Worm (Caenorhabditis elegans) whole organism, late embryonic: ENCODE measurements around the gene egrh-1.

Experiments
- C38D4.7 ChIP-seq: fragments of 200-800 bp; sonication (Bioruptor generic); optimal IDR thresholded peaks from 2 replicates; lab custom pipeline; 2018; ENCODE audit warnings: mild to moderate bottlenecking, missing genetic modification characterization, moderate library complexity, missing compliant biosample characterization
- K02D7.2 ChIP-seq: sonication (generic microtip); optimal IDR thresholded peaks from 2 replicates; lab custom pipeline; 2017; ENCODE audit warnings: mild to moderate bottlenecking, missing genetic modification characterization, missing compliant biosample characterization
- Y22D7AL.16 ChIP-seq: sonication (generic microtip); optimal IDR thresholded peaks from 2 replicates; lab custom pipeline; 2016; ENCODE audit warnings: missing genetic modification characterization, missing compliant biosample characterization
- ama-1 ChIP-seq: fragments of 150-350 bp; optimal IDR thresholded peaks from 2 replicates; lab custom pipeline; 2014
- ceh-18 ChIP-seq: sonication (generic microtip); optimal IDR thresholded peaks from 2 replicates; lab custom pipeline; 2016; ENCODE audit warnings: missing genetic modification characterization, missing compliant biosample characterization
- ceh-19 ChIP-seq: fragments of 200-800 bp; sonication (Bioruptor generic); optimal IDR thresholded peaks from 2 replicates; lab custom pipeline; 2018; ENCODE audit warnings: mild to moderate bottlenecking, missing genetic modification characterization, missing compliant biosample characterization
- ceh-22 ChIP-seq: sonication (generic microtip); optimal IDR thresholded peaks from 2 replicates; lab custom pipeline; 2017; ENCODE audit warnings: missing biosample characterization, missing genetic modification characterization
- ceh-30 ChIP-seq: fragments of 150-350 bp; optimal IDR thresholded peaks from 2 replicates; lab custom pipeline; 2014; ENCODE audit warnings: missing biosample characterization, missing genetic modification characterization
- ceh-34 ChIP-seq: sonication (generic microtip); optimal IDR thresholded peaks from 2 replicates; lab custom pipeline; 2016; ENCODE audit warnings: mild to moderate bottlenecking, missing genetic modification characterization, missing compliant biosample characterization
- ceh-48 ChIP-seq: sonication (generic microtip); optimal IDR thresholded peaks from 2 replicates; lab custom pipeline; 2016; ENCODE audit warnings: missing genetic modification characterization, inconsistent platforms, missing compliant biosample characterization
- ceh-9 ChIP-seq: sonication (generic microtip); optimal IDR thresholded peaks from 2 replicates; lab custom pipeline; 2016; ENCODE audit warnings: mild to moderate bottlenecking, missing genetic modification characterization, inconsistent platforms, missing compliant biosample characterization
- dmd-4 ChIP-seq: sonication (generic microtip); optimal IDR thresholded peaks from 2 replicates; lab custom pipeline; 2016; ENCODE audit warnings: borderline replicate concordance, missing genetic modification characterization, missing compliant biosample characterization
- elt-2 ChIP-seq: sonication (generic microtip); optimal IDR thresholded peaks from 2 replicates; lab custom pipeline; 2016; ENCODE audit warnings: missing genetic modification reagents, missing genetic modification characterization, missing compliant biosample characterization
- elt-4 ChIP-seq: sonication (generic microtip); optimal IDR thresholded peaks from 2 replicates; lab custom pipeline; 2016; ENCODE audit warnings: missing genetic modification characterization, missing compliant biosample characterization
- fkh-10 ChIP-seq: fragments of 150-350 bp; optimal IDR thresholded peaks from 2 replicates; lab custom pipeline; 2014; ENCODE audit warnings: missing biosample characterization, missing genetic modification reagents, missing genetic modification characterization
- fkh-6 ChIP-seq: sonication (generic microtip); optimal IDR thresholded peaks from 2 replicates; lab custom pipeline; 2016; ENCODE audit warnings: missing genetic modification characterization, missing compliant biosample characterization
- hlh-13 ChIP-seq: fragments of 200-800 bp; sonication (Bioruptor generic); optimal IDR thresholded peaks from 2 replicates; lab custom pipeline; 2018; ENCODE audit warnings: mild to moderate bottlenecking, missing genetic modification characterization, missing compliant biosample characterization
- hlh-15 ChIP-seq: sonication (generic microtip); optimal IDR thresholded peaks from 2 replicates; lab custom pipeline; 2016; ENCODE audit warnings: missing genetic modification characterization, missing compliant biosample characterization
- lim-6 ChIP-seq: sonication (generic microtip); optimal IDR thresholded peaks from 2 replicates; lab custom pipeline; 2016; ENCODE audit warnings: missing genetic modification characterization, missing compliant biosample characterization
- mec-3 ChIP-seq: sonication (generic microtip); optimal IDR thresholded peaks from 2 replicates; lab custom pipeline; 2016; ENCODE audit warnings: borderline replicate concordance, missing genetic modification characterization, missing compliant biosample characterization
- nfya-1 ChIP-seq: sonication (generic microtip); optimal IDR thresholded peaks from 2 replicates; lab custom pipeline; 2017; ENCODE audit warnings: missing genetic modification characterization, mild to moderate bottlenecking, missing compliant biosample characterization, antibody characterized with exemption, moderate library complexity
- nhr-11 ChIP-seq: fragments of 150-350 bp; optimal IDR thresholded peaks from 2 replicates; lab custom pipeline; 2014; ENCODE audit warnings: missing biosample characterization, missing genetic modification characterization
- nhr-232 ChIP-seq: sonication (generic microtip); optimal IDR thresholded peaks from 2 replicates; lab custom pipeline; 2016; ENCODE audit warnings: missing genetic modification characterization, missing compliant biosample characterization
- pat-9 ChIP-seq: fragments of 200-800 bp; sonication (Bioruptor generic); optimal IDR thresholded peaks from 2 replicates; lab custom pipeline; 2018; ENCODE audit warnings: mild to moderate bottlenecking, missing genetic modification characterization, moderate library complexity, missing compliant biosample characterization
- pax-1 ChIP-seq: fragments of 150-350 bp; optimal IDR thresholded peaks from 2 replicates; lab custom pipeline; 2014; ENCODE audit warnings: missing biosample characterization, missing genetic modification characterization
- pha-2 ChIP-seq: sonication (generic microtip); optimal IDR thresholded peaks from 2 replicates; lab custom pipeline; 2017; ENCODE audit warnings: mild to moderate bottlenecking, missing genetic modification characterization, missing compliant biosample characterization
- pqm-1 ChIP-seq: sonication (generic microtip); optimal IDR thresholded peaks from 2 replicates; lab custom pipeline; 2016; ENCODE audit warnings: missing genetic modification characterization, missing compliant biosample characterization
- pros-1 ChIP-seq: fragments of 150-350 bp; optimal IDR thresholded peaks from 2 replicates; lab custom pipeline; 2014; ENCODE audit warnings: missing biosample characterization, missing genetic modification reagents, missing genetic modification characterization
- rnt-1 ChIP-seq: sonication (generic microtip); optimal IDR thresholded peaks from 2 replicates; lab custom pipeline; 2016; ENCODE audit warnings: missing genetic modification characterization, missing compliant biosample characterization
- tbx-2 ChIP-seq: sonication (generic microtip); optimal IDR thresholded peaks from 2 replicates; lab custom pipeline; 2016; ENCODE audit warnings: missing genetic modification characterization, missing compliant biosample characterization
- ttx-3 ChIP-seq: sonication (generic microtip); optimal IDR thresholded peaks from 2 replicates; lab custom pipeline; 2016; ENCODE audit warnings: missing genetic modification reagents, missing genetic modification characterization, missing compliant biosample characterization
- unc-3 ChIP-seq, 2 experiments: fragments of 200-800 bp in 1 of 2; sonication (Bioruptor generic) in 1 of 2; sonication (generic microtip) in 1 of 2; conservative IDR thresholded peaks in 1 of 2; optimal IDR thresholded peaks in 1 of 2; 2 replicates each; pipeline versions ENCODE4 v1.3.6 to Lab custom; 2016 to 2022; ENCODE audit warnings: missing compliant biosample characterization in 2 of 2, missing genetic modification characterization in 2 of 2, missing genetic modification reagents in 1 of 2

Gene egrh-1

DNA sequence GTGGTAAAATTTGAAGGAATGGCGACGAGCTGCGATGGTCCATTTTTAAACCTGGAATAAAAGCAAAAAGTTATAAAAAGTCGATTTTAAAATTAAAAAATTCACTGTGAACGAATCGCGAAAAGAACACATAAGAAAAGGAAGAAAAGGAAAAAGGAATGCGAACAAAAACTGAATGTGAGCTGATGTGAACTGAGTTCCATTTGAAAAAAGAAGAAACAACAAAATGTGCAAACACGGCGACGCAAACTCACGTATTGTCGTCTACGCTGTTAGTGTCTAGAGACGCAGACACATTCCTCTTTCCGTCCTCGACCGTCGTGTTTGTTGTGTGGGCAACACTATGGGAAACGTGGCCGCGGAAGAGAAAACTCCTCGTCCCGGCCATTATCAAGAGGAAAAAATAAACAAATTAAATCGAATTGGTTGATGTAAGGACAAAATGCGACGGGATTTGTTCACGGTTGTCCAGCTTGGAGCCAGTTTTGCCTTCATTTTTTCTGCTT, 8.0 kb downstream of the egrh-1 start, which contains the start of the genes C27C12.1 and C27C12.4 (continued):
- TF ChIP-seq hlh-13 (GFP tag; lab: Kevin White, UChicago) (no peak), C38D4.7 (GFP tag; lab: Kevin White, UChicago) (no peak), fkh-10 (GFP tag; lab: Kevin White, UChicago) (no peak), ceh-9 (tag; lab: Kevin White, UChicago) (no peak), ceh-34 (tag; lab: Kevin White, UChicago) (peak; percentile 44), nhr-232 (tag; lab: Kevin White, UChicago) (no peak), ceh-18 (peak; percentile 50), tbx-2 (tag; lab: Kevin White, UChicago) (peak; percentile 88), pat-9 (tag; lab: Kevin White, UChicago) (no peak), rnt-1 (tag; lab: Kevin White, UChicago) (peak; percentile 56), nfya-1 (peak; percentile 66), ceh-48 (tag; lab: Kevin White, UChicago) (no peak), ceh-30 (peak; percentile 33), ttx-3 (no peak), unc-3 (GFP tag; conservative IDR thresholded peaks at IDR 0.05; lab: Robert Waterston, UW) (no peak), unc-3 (tag; optimal IDR thresholded peaks at IDR 0.05; lab: Kevin White, UChicago) (no peak)

DNA sequence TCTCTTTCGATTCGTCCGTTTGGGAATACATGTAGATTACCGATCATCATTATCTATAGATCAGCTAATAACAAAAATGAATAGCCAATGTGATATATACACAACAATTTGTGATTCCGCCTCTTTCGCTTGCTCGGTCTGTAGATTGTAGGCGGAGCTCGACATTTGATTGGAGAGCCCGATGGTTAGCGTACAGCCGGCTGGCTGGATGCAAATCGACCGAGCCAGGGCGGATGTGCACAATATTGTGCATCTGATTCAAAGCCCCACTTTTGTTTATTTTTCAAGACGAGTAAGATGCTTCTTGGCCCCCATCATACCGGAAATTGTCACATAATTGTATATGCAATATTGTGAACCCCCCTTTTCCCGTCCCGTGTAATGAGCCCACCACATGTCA, 16.0 kb downstream of the egrh-1 start, which contains the start of gene dmd-4:
dmd-4 (minus strand) TSS at position 101 of the 400 bp plus-strand sequence.
- TF ChIP-seq dmd-4 (tag; lab: Kevin White, UChicago) (peak; percentile 82), pha-2 (no peak)
- TF ChIP-seq, all 69 proteins: peak for 1

DNA sequence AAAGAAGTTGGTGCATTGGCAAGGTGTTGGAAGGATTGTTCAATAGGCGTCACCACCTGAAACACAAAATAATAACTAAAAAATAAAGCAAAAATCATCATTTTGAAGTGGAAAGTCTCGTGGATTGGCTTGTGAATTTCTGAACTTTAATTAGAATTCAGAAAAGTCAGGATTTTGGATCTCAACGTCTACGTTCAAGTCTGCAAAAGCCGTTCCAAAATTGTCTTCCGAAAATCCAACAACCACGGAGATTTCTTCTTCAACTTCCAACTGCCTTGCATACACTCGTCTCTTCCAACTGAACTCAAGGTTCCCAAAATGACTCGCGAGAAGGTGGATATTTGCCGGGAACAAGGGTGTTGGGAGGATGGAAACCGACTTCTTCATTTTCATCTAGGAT, 20.0 kb downstream of the egrh-1 start, which contains the start of gene C27C12.3:
C27C12.3 (minus strand) TSS at position 101 of the 400 bp plus-strand sequence.
- no peak for TF ChIP-seq rnt-1 (tag; lab: Kevin White, UChicago)
- TF ChIP-seq ama-1 (lab: Kevin White, UChicago): no peak
- no peak for TF ChIP-seq elt-4
- no peak for TF ChIP-seq nhr-232 (tag; lab: Kevin White, UChicago)
- no peak for TF ChIP-seq dmd-4 (tag; lab: Kevin White, UChicago)
- no peak for TF ChIP-seq ceh-19
- TF ChIP-seq K02D7.2: no peak
- TF ChIP-seq pros-1 (tag; lab: Kevin White, UChicago): no peak
- TF ChIP-seq fkh-6 (tag; lab: Kevin White, UChicago): no peak
- TF ChIP-seq pqm-1: no peak
- TF ChIP-seq Y22D7AL.16 (tag; lab: Kevin White, UChicago): no peak
- no peak for TF ChIP-seq pax-1 (tag; lab: Kevin White, UChicago)

DNA sequence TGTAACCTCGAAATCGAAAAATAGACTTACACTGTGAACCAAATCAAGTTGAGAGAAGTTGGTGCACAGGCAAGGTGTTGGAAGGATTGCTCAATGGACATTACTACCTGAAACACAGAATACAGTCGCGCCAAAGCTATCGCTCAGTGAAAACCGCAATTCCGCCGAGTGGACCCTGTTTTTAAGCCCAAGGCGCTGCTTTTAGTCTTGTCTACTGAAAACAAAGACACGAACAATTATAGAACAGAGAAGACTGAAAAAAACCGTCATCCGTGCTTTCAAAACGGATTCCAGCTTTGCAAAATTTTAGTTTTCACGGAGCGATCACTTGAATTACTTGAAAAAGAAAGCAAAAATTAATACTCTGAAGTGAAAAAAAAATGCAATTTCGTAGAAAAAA, 22.5 kb downstream of the egrh-1 start, which contains the start of gene F31F6.1:
F31F6.1 (minus strand) TSS at position 101 of the 400 bp plus-strand sequence.
- TF ChIP-seq K02D7.2 (no peak), rnt-1 (tag; lab: Kevin White, UChicago) (no peak), dmd-4 (tag; lab: Kevin White, UChicago) (peak; percentile 54), elt-2 (tag; lab: Kevin White, UChicago) (no peak), ceh-22 (tag; lab: Kevin White, UChicago) (no peak), mec-3 (tag; lab: Kevin White, UChicago) (no peak), nhr-11 (tag; lab: Kevin White, UChicago) (no peak)

DNA sequence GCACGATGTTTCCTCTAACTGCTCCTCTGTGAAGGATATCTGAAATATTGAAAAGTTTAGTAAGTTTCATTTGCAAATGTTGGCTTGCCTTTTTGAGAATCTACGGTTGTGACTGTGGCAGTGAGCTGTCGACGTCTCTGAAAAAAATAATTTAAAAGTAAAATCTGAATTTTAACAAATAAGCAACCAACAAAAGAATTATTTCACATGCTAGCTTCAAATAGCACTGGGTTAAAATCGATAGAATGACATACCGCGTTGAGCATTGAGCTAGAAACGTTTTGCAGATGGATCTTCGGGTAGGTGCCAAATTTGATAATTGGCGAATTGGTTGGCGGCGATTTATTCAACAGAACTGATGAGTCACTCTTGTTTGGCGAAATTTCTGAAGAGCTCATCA, 26.0 kb downstream of the egrh-1 start, which contains the start of gene F31F6.2:
F31F6.2 (minus strand) TSS at position 101 of the 400 bp plus-strand sequence.
- TF ChIP-seq hlh-15 (tag; lab: Kevin White, UChicago) (no peak), lim-6 (tag; lab: Kevin White, UChicago) (no peak)
